Worm (Caenorhabditis elegans) whole organism, L3 larva: Measurements from ENCODE around the gene srj-21.

Experiments
- ama-1 ChIP-seq: fragments of 150-350 bp; optimal IDR thresholded peaks from 2 replicates; lab custom pipeline; 2018
- ceh-16 ChIP-seq: sonication (generic microtip); optimal IDR thresholded peaks from 2 replicates; lab custom pipeline; 2017; ENCODE audit warnings: missing biosample characterization, missing genetic modification characterization
- egl-27 ChIP-seq: sonication (generic microtip); optimal IDR thresholded peaks from 4 replicates; lab custom pipeline; 2017; ENCODE audit warnings: missing biosample characterization, missing genetic modification reagents, missing genetic modification characterization
- lin-15B ChIP-seq: fragments of 150-350 bp; optimal IDR thresholded peaks from 2 replicates; lab custom pipeline; 2014; ENCODE audit warnings: missing biosample characterization, missing genetic modification characterization
- nhr-12 ChIP-seq: fragments of 150-350 bp; optimal IDR thresholded peaks from 2 replicates; lab custom pipeline; 2014; ENCODE audit warnings: missing biosample characterization, missing genetic modification characterization
- skn-1 ChIP-seq: fragments of 150-350 bp; optimal IDR thresholded peaks from 2 replicates; lab custom pipeline; 2014; ENCODE audit warnings: missing biosample characterization, missing genetic modification characterization
- unc-62 ChIP-seq: fragments of 150-350 bp; sonication (generic microtip); optimal IDR thresholded peaks from 4 replicates; lab custom pipeline; 2014; ENCODE audit warnings: missing biosample characterization, missing genetic modification reagents, missing genetic modification characterization
- ztf-11 ChIP-seq: fragments of 150-350 bp; optimal IDR thresholded peaks from 2 replicates; lab custom pipeline; 2014; ENCODE audit warnings: missing biosample characterization, missing genetic modification characterization

DNA sequence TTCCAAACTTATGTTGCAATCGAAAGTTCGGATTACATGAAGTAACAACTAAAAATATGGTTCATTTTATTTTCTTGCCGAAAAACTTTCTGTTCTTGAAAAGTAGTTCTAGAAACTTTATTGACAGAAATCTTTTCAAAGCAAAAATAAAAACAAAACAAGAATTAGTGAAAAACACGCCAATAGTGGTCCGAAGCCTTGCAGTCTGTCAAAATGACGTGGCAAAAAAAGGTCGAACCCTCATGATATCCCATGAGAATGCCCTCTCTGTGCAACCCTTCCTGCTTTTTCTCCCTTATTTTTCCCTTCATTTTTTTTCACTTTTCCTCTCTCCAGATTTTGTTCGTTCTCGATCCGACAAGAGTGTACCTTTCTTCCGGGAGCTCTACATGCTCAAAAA, 46.0 kb upstream of the srj-21 start:
- TF ChIP-seq unc-62 (no peak), ztf-11 (tag; lab: Kevin White, UChicago) (no peak), egl-27 (tag; lab: Kevin White, UChicago) (no peak), ama-1 (lab: Kevin White, UChicago) (no peak), ceh-16 (tag; lab: Kevin White, UChicago) (no peak), nhr-12 (tag; lab: Kevin White, UChicago) (no peak), lin-15B (no peak), skn-1 (no peak)
